Fruit fly (Drosophila melanogaster) whole organism, prepupa: ENCODE data around the gene CG4218.
A peak's percentile ranks its signal among the peaks of the same experiment; 100 is the strongest.

Source experiments
- Blimp-1 ChIP-seq: fragments of 200-800 bp; sonication (Bioruptor generic); optimal IDR thresholded peaks from 3 replicates; lab custom pipeline; 2017; ENCODE audit warnings: missing biosample characterization, missing genetic modification characterization, mild to moderate bottlenecking, moderate library complexity, missing genetic modification reagents
- CG10669 ChIP-seq: fragments of 200-800 bp; sonication (Bioruptor generic); optimal IDR thresholded peaks from 3 replicates; lab custom pipeline; 2018; ENCODE audit warnings: missing biosample characterization, mild to moderate bottlenecking, missing genetic modification characterization, moderate library complexity
- CG11294 ChIP-seq: fragments of 200-800 bp; sonication (Bioruptor generic); IDR thresholded peaks from 2 replicates; pipeline ENCODE4 v1.3.6; 2022; ENCODE audit warnings: missing biosample characterization, missing genetic modification characterization
- CG11762 ChIP-seq: fragments of 200-800 bp; sonication (Bioruptor generic); optimal IDR thresholded peaks from 3 replicates; lab custom pipeline; 2016; ENCODE audit warnings: missing biosample characterization, missing genetic modification characterization; ENCODE audit not compliant: insufficient read depth
- CG11902 ChIP-seq: fragments of 200-800 bp; sonication (Bioruptor generic); optimal IDR thresholded peaks from 3 replicates; lab custom pipeline; 2016; ENCODE audit warnings: missing biosample characterization, missing genetic modification characterization
- CG3032 ChIP-seq: fragments of 200-800 bp; optimal IDR thresholded peaks from 2 replicates; lab custom pipeline; 2019; ENCODE audit warnings: missing biosample characterization, mild to moderate bottlenecking, missing genetic modification characterization, moderate library complexity
- CG31627 ChIP-seq: fragments of 200-800 bp; sonication (Bioruptor generic); optimal IDR thresholded peaks from 3 replicates; lab custom pipeline; 2016; ENCODE audit warnings: missing biosample characterization, missing genetic modification characterization
- CG32006 ChIP-seq: fragments of 200-800 bp; sonication (Bioruptor generic); optimal IDR thresholded peaks from 3 replicates; lab custom pipeline; 2017; ENCODE audit warnings: missing biosample characterization, mild to moderate bottlenecking, missing genetic modification characterization
- CG34406 ChIP-seq: fragments of 200-800 bp; sonication (Bioruptor generic); optimal IDR thresholded peaks from 3 replicates; lab custom pipeline; 2016; ENCODE audit warnings: missing biosample characterization, missing genetic modification characterization
- CG3919 ChIP-seq: fragments of 200-800 bp; sonication (Bioruptor generic); optimal IDR thresholded peaks from 3 replicates; lab custom pipeline; 2016; ENCODE audit warnings: missing biosample characterization, missing genetic modification characterization
- CG4318 ChIP-seq: fragments of 200-800 bp; sonication (Bioruptor generic); optimal IDR thresholded peaks from 3 replicates; lab custom pipeline; 2017; ENCODE audit warnings: missing biosample characterization, mild to moderate bottlenecking, missing genetic modification characterization
- CG6163 ChIP-seq: fragments of 200-800 bp; sonication (Bioruptor generic); IDR thresholded peaks from 3 replicates; pipeline ENCODE4 v1.3.6; 2022; ENCODE audit warnings: missing biosample characterization, missing genetic modification characterization
- CG8319 ChIP-seq: fragments of 200-800 bp; sonication (Bioruptor generic); optimal IDR thresholded peaks from 3 replicates; lab custom pipeline; 2016; ENCODE audit warnings: missing biosample characterization, missing genetic modification characterization
- Eip75B ChIP-seq: fragments of 200-800 bp; sonication (Bioruptor generic); optimal IDR thresholded peaks from 3 replicates; lab custom pipeline; 2016; ENCODE audit warnings: missing biosample characterization, missing genetic modification characterization
- Eip78C ChIP-seq: fragments of 200-800 bp; sonication (Bioruptor generic); peaks from one replicate; lab custom pipeline; 2016; ENCODE audit warnings: missing biosample characterization, missing genetic modification characterization
- Eip93F ChIP-seq: fragments of 200-800 bp; sonication (Bioruptor generic); optimal IDR thresholded peaks from 2 replicates; lab custom pipeline; 2016; ENCODE audit warnings: missing biosample characterization, mild to moderate bottlenecking, missing genetic modification characterization
- Ets21C ChIP-seq: fragments of 200-800 bp; sonication (Bioruptor generic); optimal IDR thresholded peaks from 3 replicates; lab custom pipeline; 2016; ENCODE audit warnings: missing biosample characterization, missing genetic modification characterization
- Gug ChIP-seq: fragments of 200-800 bp; sonication (Bioruptor generic); IDR thresholded peaks from 2 replicates; pipeline ENCODE4 v1.3.6; 2022; ENCODE audit warnings: missing biosample characterization, missing genetic modification characterization
- Hr38 ChIP-seq: sonication (Bioruptor generic); optimal IDR thresholded peaks from 2 replicates; lab custom pipeline; 2016; ENCODE audit warnings: missing biosample characterization, missing genetic modification characterization
- Hr39 ChIP-seq: fragments of 200-800 bp; sonication (Bioruptor generic); optimal IDR thresholded peaks from 2 replicates; lab custom pipeline; 2016; ENCODE audit warnings: missing biosample characterization, missing genetic modification characterization
- Met ChIP-seq: fragments of 200-800 bp; sonication (Bioruptor generic); optimal IDR thresholded peaks from 3 replicates; lab custom pipeline; 2016; ENCODE audit warnings: missing biosample characterization, missing genetic modification characterization
- OdsH ChIP-seq: fragments of 200-800 bp; sonication (Bioruptor generic); optimal IDR thresholded peaks from 3 replicates; lab custom pipeline; 2016; ENCODE audit warnings: missing biosample characterization, missing genetic modification characterization
- achi ChIP-seq: fragments of 200-800 bp; sonication (Bioruptor generic); optimal IDR thresholded peaks from 3 replicates; lab custom pipeline; 2016; ENCODE audit warnings: missing biosample characterization, missing genetic modification characterization
- dac ChIP-seq: fragments of 200-800 bp; sonication (Bioruptor generic); optimal IDR thresholded peaks from 2 replicates; lab custom pipeline; 2017; ENCODE audit warnings: missing biosample characterization, mild to moderate bottlenecking, missing genetic modification characterization
- dsx ChIP-seq: fragments of 200-800 bp; optimal IDR thresholded peaks from 3 replicates; lab custom pipeline; 2019; ENCODE audit warnings: missing biosample characterization, mild to moderate bottlenecking, missing genetic modification characterization, moderate library complexity; ENCODE audit not compliant: poor library complexity, severe bottlenecking
- fd59A ChIP-seq: fragments of 200-800 bp; sonication (Bioruptor generic); optimal IDR thresholded peaks from 2 replicates; lab custom pipeline; 2017; ENCODE audit warnings: missing biosample characterization, mild to moderate bottlenecking, missing genetic modification characterization, missing genetic modification reagents
- fd85E ChIP-seq: fragments of 200-800 bp; sonication (Bioruptor generic); optimal IDR thresholded peaks from 3 replicates; lab custom pipeline; 2016; ENCODE audit warnings: missing biosample characterization, missing genetic modification characterization
- lz ChIP-seq: fragments of 200-800 bp; sonication (Bioruptor generic); optimal IDR thresholded peaks from 3 replicates; lab custom pipeline; 2016; ENCODE audit warnings: missing biosample characterization, missing genetic modification characterization
- net ChIP-seq: fragments of 200-800 bp; sonication (Bioruptor generic); optimal IDR thresholded peaks from 3 replicates; lab custom pipeline; 2016; ENCODE audit warnings: missing biosample characterization, missing genetic modification characterization
- pdm3 ChIP-seq: fragments of 200-800 bp; sonication (Bioruptor generic); optimal IDR thresholded peaks from 3 replicates; lab custom pipeline; 2016; ENCODE audit warnings: missing biosample characterization, missing genetic modification characterization
- salr ChIP-seq, 2 experiments: fragments of 200-800 bp; sonication (Bioruptor generic); optimal IDR thresholded peaks; 3 replicates each; lab custom pipeline; 2016 to 2018; ENCODE audit warnings: missing biosample characterization in 2 of 2, missing genetic modification characterization in 2 of 2, mild to moderate bottlenecking in 1 of 2
- spab ChIP-seq: fragments of 200-800 bp; sonication (Bioruptor generic); optimal IDR thresholded peaks from 2 replicates; lab custom pipeline; 2017; ENCODE audit warnings: missing biosample characterization, mild to moderate bottlenecking, missing genetic modification characterization, missing genetic modification reagents
- ss ChIP-seq, 2 experiments: fragments of 200-800 bp; sonication (Bioruptor generic); optimal IDR thresholded peaks; 2 replicates in 1 of 2; 3 replicates in 1 of 2; lab custom pipeline; 2017 to 2018; ENCODE audit warnings: mild to moderate bottlenecking in 2 of 2, missing biosample characterization in 2 of 2, missing genetic modification characterization in 2 of 2, moderate library complexity in 1 of 2
- svp ChIP-seq: fragments of 200-800 bp; sonication (Bioruptor generic); peaks from one replicate; lab custom pipeline; 2016; ENCODE audit warnings: missing biosample characterization, missing genetic modification characterization
- topi ChIP-seq: fragments of 200-800 bp; sonication (Bioruptor generic); optimal IDR thresholded peaks from 3 replicates; lab custom pipeline; 2016; ENCODE audit warnings: missing biosample characterization, missing genetic modification characterization

Gene CG4218

DNA sequence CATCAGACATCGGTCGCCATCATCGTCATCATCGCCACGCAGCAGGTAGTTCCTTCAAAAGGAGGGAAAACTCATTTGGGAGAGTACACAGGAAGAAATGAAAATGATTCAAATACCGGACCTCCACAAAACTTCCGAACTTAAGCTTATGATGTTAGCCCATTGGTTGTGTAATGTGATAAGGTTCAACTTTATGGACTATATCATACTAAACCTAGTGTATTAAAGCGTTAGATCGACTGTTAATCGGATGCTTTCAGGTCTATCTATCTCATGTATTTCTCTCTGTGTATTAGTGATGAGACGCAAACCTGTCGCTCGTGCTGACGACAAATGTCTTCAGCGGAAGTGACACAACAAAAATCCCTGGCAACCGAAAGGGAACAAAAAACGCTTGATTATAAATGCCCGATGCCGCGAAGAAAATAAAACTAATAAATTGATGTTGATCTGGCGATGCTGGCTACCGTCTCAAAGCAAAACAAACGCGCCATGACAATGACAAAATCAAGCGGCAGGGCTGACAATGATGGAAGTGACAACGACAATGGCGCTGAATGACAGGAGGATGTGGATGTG is 36.0 kb downstream of the CG4218 start (continued):
- TF ChIP-seq salr (GFP tag; optimal IDR thresholded peaks at IDR 0.05; lab: Kevin White, UChicago), result peak in 1 of 2 experiments; percentile 20
- peak; percentile 17 for TF ChIP-seq dac (GFP tag; lab: Kevin White, UChicago)
- TF ChIP-seq lz (GFP tag; lab: Kevin White, UChicago), result peak; percentile 64
- TF ChIP-seq CG3919 (GFP tag; lab: Kevin White, UChicago), result peak; percentile 64
- no peak for TF ChIP-seq CG11902 (GFP tag; lab: Kevin White, UChicago)
- TF ChIP-seq Ets21C (GFP tag; lab: Kevin White, UChicago), result peak; percentile 40
- no peak for TF ChIP-seq Hr38
- TF ChIP-seq CG31627 (GFP tag; lab: Kevin White, UChicago), result peak; percentile 68
- TF ChIP-seq Eip93F (GFP tag; lab: Kevin White, UChicago), result no peak
- TF ChIP-seq CG10669, result peak; percentile 36
- no peak for TF ChIP-seq Gug (GFP tag; lab: Robert Waterston, UW)
- TF ChIP-seq Eip78C (GFP tag; lab: Kevin White, UChicago), result peak; percentile 89
- peak; percentile 17 for TF ChIP-seq pdm3
- no peak for TF ChIP-seq fd85E (GFP tag; lab: Kevin White, UChicago)
- peak; percentile 57 for TF ChIP-seq Met (GFP tag; lab: Kevin White, UChicago)
- peak; percentile 51 for TF ChIP-seq OdsH (GFP tag; lab: Kevin White, UChicago)
- TF ChIP-seq Hr39 (GFP tag; lab: Kevin White, UChicago), result peak; percentile 65
- no peak for TF ChIP-seq CG34406
- TF ChIP-seq, all 60 proteins: peak for 43

DNA sequence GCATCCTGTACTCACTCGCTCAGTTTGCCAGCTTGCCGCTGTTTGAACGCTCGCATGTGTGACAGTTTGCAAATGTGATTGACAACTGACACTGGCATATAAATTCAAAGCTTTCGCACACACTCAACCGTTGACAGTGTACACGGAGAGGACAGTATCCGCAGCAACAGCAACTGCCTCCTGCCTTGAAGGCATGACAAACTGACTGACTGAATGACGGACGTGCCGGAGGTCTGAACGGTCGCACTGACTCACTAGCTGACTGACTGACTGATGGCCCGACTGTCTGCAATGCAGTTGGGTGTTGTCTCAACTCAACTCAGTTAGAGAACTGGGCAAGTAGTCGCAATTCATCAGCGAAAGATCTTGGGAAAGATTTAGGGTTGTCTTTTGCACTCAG is 37.0 kb downstream of the CG4218 start:
- TF ChIP-seq spab (GFP tag; lab: Kevin White, UChicago), result no peak
- TF ChIP-seq Blimp-1 (GFP tag; lab: Kevin White, UChicago), result no peak
- no peak for TF ChIP-seq Gug (GFP tag; lab: Robert Waterston, UW)
- TF ChIP-seq Eip78C (GFP tag; lab: Kevin White, UChicago), result peak; percentile 49
- TF ChIP-seq CG6163, result no peak
- TF ChIP-seq dac (GFP tag; lab: Kevin White, UChicago), result no peak
- TF ChIP-seq Eip75B (GFP tag; lab: Kevin White, UChicago), result no peak
- no peak for TF ChIP-seq ss (GFP tag; optimal IDR thresholded peaks at IDR 0.05; lab: Kevin White, UChicago)
- TF ChIP-seq achi, result peak; percentile 11
- no peak for TF ChIP-seq CG11902 (GFP tag; lab: Kevin White, UChicago)
- TF ChIP-seq CG32006, result no peak
- TF ChIP-seq Met (GFP tag; lab: Kevin White, UChicago), result no peak

DNA sequence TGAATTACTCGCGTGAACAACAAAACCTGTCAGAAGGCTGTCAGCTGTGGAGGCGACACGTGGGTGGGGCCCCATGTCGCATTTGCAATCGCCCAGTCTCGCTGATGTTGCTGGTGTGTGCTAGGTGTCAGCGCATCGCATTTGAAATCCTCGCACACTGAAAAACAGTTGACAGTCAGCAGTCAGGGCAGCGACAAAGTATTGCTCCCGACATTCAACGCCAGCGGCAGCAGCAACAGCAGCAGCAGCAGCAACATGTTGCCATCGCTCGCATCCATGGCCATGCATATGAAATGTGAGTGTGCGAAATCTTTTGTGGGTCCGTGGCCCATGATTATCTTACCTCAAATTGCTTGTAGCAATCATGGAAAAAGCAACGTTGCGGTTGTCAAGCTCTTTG is 37.7 kb downstream of the CG4218 start:
- TF ChIP-seq dsx (GFP tag; lab: Kevin White, UChicago) (peak; percentile 67), CG4318 (GFP tag; lab: Kevin White, UChicago) (no peak)

- TF ChIP-seq Eip78C (GFP tag; lab: Kevin White, UChicago) (peak; percentile 18), ss (GFP tag; optimal IDR thresholded peaks at IDR 0.05; lab: Kevin White, UChicago) (peak in 1 of 2 experiments; percentile 83), CG11762 (GFP tag; lab: Kevin White, UChicago) (no peak), dsx (GFP tag; lab: Kevin White, UChicago) (peak; percentile 38)
These were observed 38.4 kb downstream of the CG4218 start for dm6 chr2L:14510504-14510903.

- no peak for TF ChIP-seq CG34406
- peak; percentile 34 for TF ChIP-seq svp (GFP tag; lab: Kevin White, UChicago)
These were observed 40.2 kb downstream of the CG4218 start for dm6 chr2L:14508710-14509109.

- no peak for TF ChIP-seq fd59A (GFP tag; lab: Kevin White, UChicago)
- no peak for TF ChIP-seq CG11294
- TF ChIP-seq CG6163, result no peak
- no peak for TF ChIP-seq svp (GFP tag; lab: Kevin White, UChicago)
- no peak for TF ChIP-seq CG8319
- no peak for TF ChIP-seq Met (GFP tag; lab: Kevin White, UChicago)
- no peak for TF ChIP-seq topi
- TF ChIP-seq CG10669, result no peak
- no peak for TF ChIP-seq net (GFP tag; lab: Kevin White, UChicago)
- TF ChIP-seq CG3032, result no peak
These were observed 40.9 kb downstream of the CG4218 start for dm6 chr2L:14507997-14508396.
